Worm (Caenorhabditis elegans): Measurements from ENCODE around the gene F40G9.12.

Gene F40G9.12

ce11 chrIII:208793-209694 is 37.4 kb downstream of the F40G9.12 start:
- TF ChIP-seq unc-42 (tag; optimal IDR thresholded peaks at IDR 0.05) (peak; percentile 95), mec-3 (tag; optimal IDR thresholded peaks at IDR 0.05; ENCODE audit: borderline replicate concordance) (no peak), ceh-31 (tag; optimal IDR thresholded peaks at IDR 0.05) (peak; percentile 31), fkh-10 (GFP tag; optimal IDR thresholded peaks at IDR 0.05) (peak; percentile 72), unc-55 (GFP tag; optimal IDR thresholded peaks at IDR 0.05) (peak; percentile 59), ceh-6 (GFP tag; optimal IDR thresholded peaks at IDR 0.05) (no peak), ahr-1 (tag; optimal IDR thresholded peaks at IDR 0.05) (no peak)

ce11 chrIII:209695-210091 is 38.0 kb downstream of the F40G9.12 start, which contains the start of gene klp-20:
TSS of gene klp-20 (plus strand) at chrIII:209992.
- TF ChIP-seq ceh-19 (GFP tag; optimal IDR thresholded peaks at IDR 0.05) (no peak), unc-86 (tag; optimal IDR thresholded peaks at IDR 0.05) (no peak), eyg-1 (tag; optimal IDR thresholded peaks at IDR 0.05) (no peak), che-1 (tag; optimal IDR thresholded peaks at IDR 0.05) (no peak), ztf-16 (tag; optimal IDR thresholded peaks at IDR 0.05) (no peak), nfya-1 (tag; optimal IDR thresholded peaks at IDR 0.05) (no peak), ceh-30 (tag; optimal IDR thresholded peaks at IDR 0.05) (no peak), hlh-15 (tag; optimal IDR thresholded peaks at IDR 0.05) (no peak), ets-4 (tag; optimal IDR thresholded peaks at IDR 0.05) (no peak), ref-2 (tag; optimal IDR thresholded peaks at IDR 0.05) (no peak), dmd-4 (tag; optimal IDR thresholded peaks at IDR 0.05; ENCODE audit: borderline replicate concordance) (no peak), ceh-48 (tag; optimal IDR thresholded peaks at IDR 0.05) (no peak), syd-9 (tag; optimal IDR thresholded peaks at IDR 0.05) (no peak), lin-11 (tag; optimal IDR thresholded peaks at IDR 0.05) (no peak), mec-3 (tag; optimal IDR thresholded peaks at IDR 0.05; ENCODE audit: borderline replicate concordance) (no peak), sdc-2 (tag; optimal IDR thresholded peaks at IDR 0.05) (no peak), elt-4 (tag; optimal IDR thresholded peaks at IDR 0.05) (no peak), pros-1 (tag; optimal IDR thresholded peaks at IDR 0.05) (no peak)

ce11 chrIII:211387-211786 is 39.7 kb downstream of the F40G9.12 start:
- TF ChIP-seq unc-42 (tag; optimal IDR thresholded peaks at IDR 0.05) (peak; percentile 65), pag-3 (tag; optimal IDR thresholded peaks at IDR 0.05; ENCODE audit: borderline replicate concordance) (no peak)

ce11 chrIII:220368-220767 is 48.7 kb downstream of the F40G9.12 start:
- TF ChIP-seq fkh-6 (tag; optimal IDR thresholded peaks at IDR 0.05), result no peak
- peak; percentile 29 for TF ChIP-seq unc-42 (tag; optimal IDR thresholded peaks at IDR 0.05)
- peak; percentile 20 for TF ChIP-seq nfya-1 (tag; optimal IDR thresholded peaks at IDR 0.05)
- peak; percentile 46 for TF ChIP-seq ceh-34 (tag; optimal IDR thresholded peaks at IDR 0.05)
- peak; percentile 6 for TF ChIP-seq ceh-48 (tag; optimal IDR thresholded peaks at IDR 0.05)
- peak; percentile 49 for TF ChIP-seq ceh-31 (tag; optimal IDR thresholded peaks at IDR 0.05)
- no peak for TF ChIP-seq odd-2 (tag; optimal IDR thresholded peaks at IDR 0.05)

Measured in whole organism, late embryonic.